Worm (Caenorhabditis elegans) whole organism, L1 larva: Measurements from ENCODE around the gene T11F9.14.

Experiments
- nhr-28 ChIP-seq: fragments of 150-350 bp; optimal IDR thresholded peaks from 2 replicates; lab custom pipeline; 2014; ENCODE audit warnings: missing biosample characterization, missing genetic modification characterization
- vab-15 ChIP-seq: sonication (generic microtip); optimal IDR thresholded peaks from 2 replicates; lab custom pipeline; 2017; ENCODE audit warnings: missing genotype, mild to moderate bottlenecking, missing genetic modification characterization, missing compliant biosample characterization

- TF ChIP-seq vab-15, result no peak
- TF ChIP-seq nhr-28 (tag; lab: Kevin White, UChicago), result no peak
These were observed 35.3 kb downstream of the T11F9.14 start for ce11 chrV:11445375-11445774.
